Fruit fly (Drosophila melanogaster) whole organism, embryonic: ENCODE results near the gene DEF8.

Experiments used
- Adf1 ChIP-seq: fragments of 200-800 bp; sonication (Bioruptor generic); IDR thresholded peaks from 2 replicates; pipeline ENCODE4 v1.3.6; 2022; ENCODE audit warnings: missing biosample characterization, missing genetic modification characterization
- Bdp1 ChIP-seq: fragments of 200-800 bp; sonication (Bioruptor generic); optimal IDR thresholded peaks from 3 replicates; lab custom pipeline; 2016; ENCODE audit warnings: missing biosample characterization, missing genetic modification characterization
- CG10959 ChIP-seq: fragments of 200-800 bp; sonication (Bioruptor generic); IDR thresholded peaks from 2 replicates; pipeline ENCODE4 v1.3.6; 2022; ENCODE audit warnings: missing biosample characterization, missing genetic modification characterization
- CG12391 ChIP-seq: fragments of 200-800 bp; sonication (Bioruptor generic); optimal IDR thresholded peaks from 3 replicates; lab custom pipeline; 2018; ENCODE audit warnings: missing biosample characterization, mild to moderate bottlenecking, missing genetic modification characterization, moderate library complexity
- CG13287 ChIP-seq: fragments of 200-800 bp; sonication (Bioruptor generic); IDR thresholded peaks from 2 replicates; pipeline ENCODE4 v1.3.6; 2022; ENCODE audit warnings: missing biosample characterization, missing genetic modification characterization; ENCODE audit not compliant: partially characterized antibody
- CG18011 ChIP-seq: fragments of 200-800 bp; sonication (Bioruptor generic); optimal IDR thresholded peaks from 2 replicates; lab custom pipeline; 2017; ENCODE audit warnings: missing biosample characterization, missing genetic modification characterization, mild to moderate bottlenecking, moderate library complexity, missing genotype
- CG18262 ChIP-seq: fragments of 200-800 bp; optimal IDR thresholded peaks from 3 replicates; lab custom pipeline; 2019; ENCODE audit warnings: missing biosample characterization, mild to moderate bottlenecking, missing genetic modification characterization, moderate library complexity
- CG18476 ChIP-seq: fragments of 200-800 bp; sonication (Bioruptor generic); optimal IDR thresholded peaks from 2 replicates; lab custom pipeline; 2016; ENCODE audit warnings: missing biosample characterization, mild to moderate bottlenecking, missing genetic modification characterization
- CG18599 ChIP-seq: fragments of 200-800 bp; sonication (Bioruptor generic); optimal IDR thresholded peaks from 3 replicates; lab custom pipeline; 2017; ENCODE audit warnings: missing biosample characterization, missing genetic modification characterization, mild to moderate bottlenecking, moderate library complexity, missing genetic modification reagents
- CG2129 ChIP-seq: fragments of 200-800 bp; sonication (Bioruptor generic); IDR thresholded peaks from 2 replicates; pipeline ENCODE4 v1.3.6; 2022; ENCODE audit warnings: missing biosample characterization, missing genetic modification characterization; ENCODE audit not compliant: partially characterized antibody
- CG3163 ChIP-seq: fragments of 200-800 bp; sonication (Bioruptor generic); optimal IDR thresholded peaks from 3 replicates; lab custom pipeline; 2016; ENCODE audit warnings: missing biosample characterization, missing genetic modification characterization
- CG32532 ChIP-seq: fragments of 200-800 bp; sonication (Bioruptor generic); IDR thresholded peaks from 2 replicates; pipeline ENCODE4 v1.3.6; 2022; ENCODE audit warnings: missing biosample characterization, missing genetic modification characterization
- CG3838 ChIP-seq: fragments of 200-800 bp; sonication (Bioruptor generic); optimal IDR thresholded peaks from 3 replicates; lab custom pipeline; 2016; ENCODE audit warnings: missing biosample characterization, missing genetic modification characterization
- CG43689 ChIP-seq: fragments of 200-800 bp; sonication (Bioruptor generic); IDR thresholded peaks from 2 replicates; pipeline ENCODE4 v1.3.6; 2022; ENCODE audit warnings: missing biosample characterization, missing genetic modification characterization
- CG4617 ChIP-seq: fragments of 200-800 bp; sonication (Bioruptor generic); optimal IDR thresholded peaks from 3 replicates; lab custom pipeline; 2016; ENCODE audit warnings: missing biosample characterization, missing genetic modification characterization, borderline replicate concordance
- CG4730 ChIP-seq: fragments of 200-800 bp; sonication (Bioruptor generic); IDR thresholded peaks from 2 replicates; pipeline ENCODE4 v1.3.6; 2022; ENCODE audit warnings: missing biosample characterization, missing genetic modification characterization
- CG6175 ChIP-seq: fragments of 200-800 bp; sonication (Bioruptor generic); IDR thresholded peaks from 3 replicates; pipeline ENCODE4 v1.3.6; 2022; ENCODE audit warnings: missing biosample characterization, missing genetic modification characterization
- CG7556 ChIP-seq: fragments of 200-800 bp; sonication (Bioruptor generic); optimal IDR thresholded peaks from 2 replicates; lab custom pipeline; 2017; ENCODE audit warnings: missing biosample characterization, mild to moderate bottlenecking, missing genetic modification characterization
- CG8388 ChIP-seq: fragments of 200-800 bp; sonication (Bioruptor generic); optimal IDR thresholded peaks from 2 replicates; lab custom pipeline; 2019; ENCODE audit warnings: missing biosample characterization, mild to moderate bottlenecking, missing genetic modification characterization, moderate library complexity
- Chrac-16 ChIP-seq: fragments of 200-800 bp; sonication (Bioruptor generic); optimal IDR thresholded peaks from 3 replicates; lab custom pipeline; 2016; ENCODE audit warnings: missing biosample characterization, missing genetic modification characterization
- CrebB ChIP-seq: fragments of 200-800 bp; sonication (Bioruptor generic); optimal IDR thresholded peaks from 3 replicates; lab custom pipeline; 2018; ENCODE audit warnings: missing biosample characterization, mild to moderate bottlenecking, missing genetic modification characterization
- Dbx ChIP-seq: fragments of 200-800 bp; sonication (Bioruptor generic); IDR thresholded peaks from 3 replicates; pipeline ENCODE4 v1.3.6; 2022; ENCODE audit warnings: missing biosample characterization, missing genetic modification characterization
- Dll ChIP-seq: fragments of 200-800 bp; sonication (Bioruptor generic); IDR thresholded peaks from 4 replicates; pipeline ENCODE4 v1.3.6; 2022; ENCODE audit warnings: missing biosample characterization, missing genetic modification characterization; ENCODE audit not compliant: partially characterized antibody
- Fer1 ChIP-seq: fragments of 200-800 bp; sonication (Bioruptor generic); optimal IDR thresholded peaks from 2 replicates; lab custom pipeline; 2017; ENCODE audit warnings: missing biosample characterization, mild to moderate bottlenecking, missing genetic modification characterization
- HLH3B ChIP-seq: fragments of 200-800 bp; sonication (Bioruptor generic); IDR thresholded peaks from 2 replicates; pipeline ENCODE4 v1.3.6; 2022; ENCODE audit warnings: missing biosample characterization, missing genetic modification characterization
- Optix ChIP-seq: fragments of 200-800 bp; sonication (Bioruptor generic); IDR thresholded peaks from 3 replicates; pipeline ENCODE4 v1.3.6; 2022; ENCODE audit warnings: missing biosample characterization, missing genetic modification characterization
- Sry-δ ChIP-seq: fragments of 200-800 bp; sonication (Bioruptor generic); optimal IDR thresholded peaks from 2 replicates; lab custom pipeline; 2016; ENCODE audit warnings: missing biosample characterization, missing genetic modification characterization
- YL-1 ChIP-seq: fragments of 200-800 bp; sonication (Bioruptor generic); optimal IDR thresholded peaks from 3 replicates; lab custom pipeline; 2017; ENCODE audit warnings: missing biosample characterization, mild to moderate bottlenecking, missing genetic modification characterization
- aop ChIP-seq: fragments of 200-800 bp; sonication (Bioruptor generic); IDR thresholded peaks from 2 replicates; pipeline ENCODE4 v1.3.6; 2022; ENCODE audit warnings: missing biosample characterization, missing genetic modification characterization
- caup ChIP-seq: fragments of 200-800 bp; sonication (Bioruptor generic); optimal IDR thresholded peaks from 3 replicates; lab custom pipeline; 2017; ENCODE audit warnings: missing biosample characterization, mild to moderate bottlenecking, missing genetic modification characterization, moderate library complexity; ENCODE audit not compliant: severe bottlenecking
- dpn ChIP-seq, 2 experiments: fragments of 200-800 bp; sonication (Bioruptor generic); optimal IDR thresholded peaks; 3 replicates each; lab custom pipeline; 2016; ENCODE audit warnings: missing biosample characterization in 2 of 2, missing genetic modification characterization in 2 of 2
- emc ChIP-seq: fragments of 200-800 bp; sonication (Bioruptor generic); optimal IDR thresholded peaks from 2 replicates; lab custom pipeline; 2016; ENCODE audit warnings: missing biosample characterization, missing genetic modification characterization
- en ChIP-seq: fragments of 200-800 bp; sonication (Bioruptor generic); optimal IDR thresholded peaks from 2 replicates; lab custom pipeline; 2016; ENCODE audit warnings: missing biosample characterization, missing genetic modification characterization
- fu2 ChIP-seq: fragments of 200-800 bp; sonication (Bioruptor generic); optimal IDR thresholded peaks from 2 replicates; lab custom pipeline; 2016; ENCODE audit warnings: missing biosample characterization, missing genetic modification characterization
- gro ChIP-seq: fragments of 200-800 bp; sonication (Bioruptor generic); optimal IDR thresholded peaks from 2 replicates; lab custom pipeline; 2016; ENCODE audit warnings: missing biosample characterization, missing genetic modification characterization
- hb ChIP-seq: fragments of 200-800 bp; sonication (Bioruptor generic); IDR thresholded peaks from 3 replicates; pipeline ENCODE4 v1.3.6; 2022; ENCODE audit warnings: missing biosample characterization, missing genetic modification characterization; ENCODE audit not compliant: partially characterized antibody
- maf-S ChIP-seq: fragments of 200-800 bp; sonication (Bioruptor generic); optimal IDR thresholded peaks from 2 replicates; lab custom pipeline; 2016; ENCODE audit warnings: missing biosample characterization, missing genetic modification characterization
- mirr ChIP-seq: fragments of 200-800 bp; sonication (Bioruptor generic); optimal IDR thresholded peaks from 3 replicates; lab custom pipeline; 2018; ENCODE audit warnings: missing biosample characterization, mild to moderate bottlenecking, missing genetic modification characterization
- odd ChIP-seq: fragments of 200-800 bp; sonication (Bioruptor generic); optimal IDR thresholded peaks from 2 replicates; lab custom pipeline; 2017; ENCODE audit warnings: missing biosample characterization, mild to moderate bottlenecking, missing genetic modification characterization
- onecut ChIP-seq: fragments of 200-800 bp; sonication (Bioruptor generic); IDR thresholded peaks from 2 replicates; pipeline ENCODE4 v1.3.6; 2022; ENCODE audit warnings: missing biosample characterization, missing genetic modification characterization
- p53 ChIP-seq: fragments of 200-800 bp; sonication (Bioruptor generic); optimal IDR thresholded peaks from 2 replicates; lab custom pipeline; 2016; ENCODE audit warnings: missing biosample characterization, missing genetic modification characterization
- pfk ChIP-seq: fragments of 200-800 bp; sonication (Bioruptor generic); optimal IDR thresholded peaks from 2 replicates; lab custom pipeline; 2018; ENCODE audit warnings: missing biosample characterization, mild to moderate bottlenecking, missing genetic modification characterization, moderate library complexity
- prd ChIP-seq, 3 experiments: fragments of >200 bp in 2 of 3; fragments of 200-800 bp in 1 of 3; sonication (Bioruptor generic) in 1 of 3; optimal IDR thresholded peaks in 2 of 3; IDR thresholded peaks in 1 of 3; 2 replicates in 2 of 3; 3 replicates in 1 of 3; pipeline versions ENCODE4 v1.3.6 to Lab custom; 2017 to 2022; ENCODE audit warnings: missing biosample characterization in 1 of 3, missing genetic modification characterization in 1 of 3
- row ChIP-seq: fragments of 200-800 bp; sonication (Bioruptor generic); IDR thresholded peaks from 3 replicates; pipeline ENCODE4 v1.3.6; 2022; ENCODE audit warnings: missing biosample characterization, missing genetic modification characterization
- run ChIP-seq: fragments of 200-800 bp; sonication (Bioruptor generic); optimal IDR thresholded peaks from 3 replicates; lab custom pipeline; 2018; ENCODE audit warnings: missing biosample characterization, mild to moderate bottlenecking, missing genetic modification characterization
- sd ChIP-seq: fragments of 200-800 bp; sonication (Bioruptor generic); optimal IDR thresholded peaks from 3 replicates; lab custom pipeline; 2018; ENCODE audit warnings: missing biosample characterization, mild to moderate bottlenecking, missing genetic modification characterization, moderate library complexity
- sim ChIP-seq: fragments of 200-800 bp; sonication (Bioruptor generic); IDR thresholded peaks from 2 replicates; pipeline ENCODE4 v1.3.6; 2022; ENCODE audit warnings: missing biosample characterization, missing genetic modification characterization
- sob ChIP-seq: fragments of 200-800 bp; sonication (Bioruptor generic); IDR thresholded peaks from 2 replicates; pipeline ENCODE4 v1.3.6; 2022; ENCODE audit warnings: missing biosample characterization, missing genetic modification characterization
- tgo ChIP-seq: fragments of 200-800 bp; sonication (Bioruptor generic); IDR thresholded peaks from 3 replicates; pipeline ENCODE4 v1.3.6; 2022; ENCODE audit warnings: missing biosample characterization, missing genetic modification characterization

The DEF8 gene

dm6 chr3L:12115966-12116735 lies 15.8 kb upstream of the DEF8 start, which contains the start of gene vers (continued):
- TF ChIP-seq Bdp1 (GFP tag; lab: Kevin White, UChicago), result no peak
- TF ChIP-seq CG7556 (GFP tag; lab: Kevin White, UChicago), result no peak
- peak; percentile 95 for TF ChIP-seq Dll (GFP tag; lab: Robert Waterston, UW)
- no peak for TF ChIP-seq tgo (GFP tag; lab: Robert Waterston, UW)
- no peak for TF ChIP-seq p53 (GFP tag; lab: Kevin White, UChicago)
- peak in 1 of 2 experiments; percentile 30 for TF ChIP-seq dpn (GFP tag; optimal IDR thresholded peaks at IDR 0.05; lab: Kevin White, UChicago)
- TF ChIP-seq en (GFP tag; lab: Kevin White, UChicago), result no peak
- TF ChIP-seq CG18476 (GFP tag; lab: Kevin White, UChicago), result no peak
- TF ChIP-seq YL-1 (GFP tag; lab: Kevin White, UChicago), result no peak
- no peak for TF ChIP-seq onecut
- no peak for TF ChIP-seq prd (optimal IDR thresholded peaks at IDR 0.05; lab: Kevin White, UChicago)
- no peak for TF ChIP-seq prd (GFP tag; IDR thresholded peaks at IDR 0.05; lab: Robert Waterston, UW)
- TF ChIP-seq Dbx (GFP tag; lab: Robert Waterston, UW), result no peak
- TF ChIP-seq CG4617, result peak; percentile 82
- TF ChIP-seq CG32532, result peak; percentile 19; the same call in 1 of the 2 replicates
- TF ChIP-seq CrebB (tag; lab: Kevin White, UChicago), result no peak
- TF ChIP-seq odd (GFP tag; lab: Kevin White, UChicago), result no peak
- TF ChIP-seq CG12391, result peak; percentile 28
- no peak for TF ChIP-seq aop (GFP tag; lab: Robert Waterston, UW)
- TF ChIP-seq Adf1 (GFP tag; lab: Robert Waterston, UW), result no peak; the same call in 1 of the 2 replicates
- TF ChIP-seq Sry-δ (GFP tag; lab: Kevin White, UChicago), result peak; percentile 97
- TF ChIP-seq CG10959 (GFP tag; lab: Robert Waterston, UW), result no peak
- peak; percentile 6 for TF ChIP-seq Chrac-16 (GFP tag; lab: Kevin White, UChicago)
- no peak for TF ChIP-seq CG3163 (GFP tag; lab: Kevin White, UChicago)
- no peak for TF ChIP-seq CG43689
- peak; percentile 98 for TF ChIP-seq CG13287 (GFP tag; lab: Robert Waterston, UW)
- peak; percentile 89 for TF ChIP-seq CG2129 (GFP tag; lab: Robert Waterston, UW)
- no peak for TF ChIP-seq CG4730
- TF ChIP-seq fu2 (GFP tag; lab: Kevin White, UChicago), result no peak
- TF ChIP-seq Fer1, result peak; percentile 32
- TF ChIP-seq HLH3B, result no peak
- no peak for TF ChIP-seq CG6175 (GFP tag; lab: Robert Waterston, UW)
- TF ChIP-seq CG3838 (GFP tag; lab: Kevin White, UChicago), result no peak
- no peak for TF ChIP-seq run
- 0 out of 3 replicates have a peak, but pooled peaks have one; percentile 35 for TF ChIP-seq row (GFP tag; lab: Robert Waterston, UW)
- no peak for TF ChIP-seq mirr (GFP tag; lab: Kevin White, UChicago)
- TF ChIP-seq gro (GFP tag; lab: Kevin White, UChicago), result peak; percentile 71
- TF ChIP-seq CG18011 (GFP tag; lab: Kevin White, UChicago), result no peak
- TF ChIP-seq caup (GFP tag; lab: Kevin White, UChicago), result no peak
- TF ChIP-seq hb, result peak; percentile 84
- TF ChIP-seq sd (tag; lab: Kevin White, UChicago), result no peak
- peak; percentile 56 for TF ChIP-seq sob
- TF ChIP-seq sim, result no peak
- peak; percentile 23 for TF ChIP-seq CG8388 (GFP tag; lab: Kevin White, UChicago)
- no peak for TF ChIP-seq emc
- TF ChIP-seq Optix, result no peak
- no peak for TF ChIP-seq CG18262
- TF ChIP-seq CG18599, result no peak
- no peak for TF ChIP-seq maf-S (GFP tag; lab: Kevin White, UChicago)
- TF ChIP-seq pfk (GFP tag; lab: Kevin White, UChicago), result no peak
